Worm (Caenorhabditis elegans) whole organism, midembryonic: ENCODE data around the gene T12G3.4.

Source experiments
- T22C8.4 ChIP-seq: fragments of 200-800 bp; sonication (Bioruptor generic); IDR thresholded peaks from 2 replicates; pipeline ENCODE4 v1.3.6; 2022; ENCODE audit warnings: missing genetic modification characterization, missing compliant biosample characterization
- med-1 ChIP-seq: sonication (generic microtip); optimal IDR thresholded peaks from 2 replicates; lab custom pipeline; 2017; ENCODE audit warnings: missing genetic modification characterization, mild to moderate bottlenecking, missing compliant biosample characterization, antibody characterized with exemption, missing genetic modification reagents; ENCODE audit not compliant: insufficient read depth
- tab-1 ChIP-seq: fragments of 200-800 bp; sonication (Bioruptor generic); IDR thresholded peaks from 2 replicates; pipeline ENCODE4 v1.3.6; 2022; ENCODE audit warnings: missing genetic modification characterization, missing compliant biosample characterization
- ztf-29 ChIP-seq: fragments of 200-800 bp; sonication (Bioruptor generic); IDR thresholded peaks from 2 replicates; pipeline ENCODE4 v1.3.6; 2022; ENCODE audit warnings: missing genetic modification reagents, missing genetic modification characterization, missing compliant biosample characterization

ce11 chrIV:12078907-12079523 is 31.0 kb downstream of the T12G3.4 start, which contains the start of gene lex-1:
- TF ChIP-seq med-1 (no peak), tab-1 (GFP tag; lab: Robert Waterston, UW) (no peak), T22C8.4 (GFP tag; lab: Robert Waterston, UW) (no peak), ztf-29 (GFP tag; lab: Robert Waterston, UW) (no peak)
